Fruit fly (Drosophila melanogaster): ENCODE measurements around the gene ATPsynepsilonL.

Gene ATPsynepsilonL

DNA sequence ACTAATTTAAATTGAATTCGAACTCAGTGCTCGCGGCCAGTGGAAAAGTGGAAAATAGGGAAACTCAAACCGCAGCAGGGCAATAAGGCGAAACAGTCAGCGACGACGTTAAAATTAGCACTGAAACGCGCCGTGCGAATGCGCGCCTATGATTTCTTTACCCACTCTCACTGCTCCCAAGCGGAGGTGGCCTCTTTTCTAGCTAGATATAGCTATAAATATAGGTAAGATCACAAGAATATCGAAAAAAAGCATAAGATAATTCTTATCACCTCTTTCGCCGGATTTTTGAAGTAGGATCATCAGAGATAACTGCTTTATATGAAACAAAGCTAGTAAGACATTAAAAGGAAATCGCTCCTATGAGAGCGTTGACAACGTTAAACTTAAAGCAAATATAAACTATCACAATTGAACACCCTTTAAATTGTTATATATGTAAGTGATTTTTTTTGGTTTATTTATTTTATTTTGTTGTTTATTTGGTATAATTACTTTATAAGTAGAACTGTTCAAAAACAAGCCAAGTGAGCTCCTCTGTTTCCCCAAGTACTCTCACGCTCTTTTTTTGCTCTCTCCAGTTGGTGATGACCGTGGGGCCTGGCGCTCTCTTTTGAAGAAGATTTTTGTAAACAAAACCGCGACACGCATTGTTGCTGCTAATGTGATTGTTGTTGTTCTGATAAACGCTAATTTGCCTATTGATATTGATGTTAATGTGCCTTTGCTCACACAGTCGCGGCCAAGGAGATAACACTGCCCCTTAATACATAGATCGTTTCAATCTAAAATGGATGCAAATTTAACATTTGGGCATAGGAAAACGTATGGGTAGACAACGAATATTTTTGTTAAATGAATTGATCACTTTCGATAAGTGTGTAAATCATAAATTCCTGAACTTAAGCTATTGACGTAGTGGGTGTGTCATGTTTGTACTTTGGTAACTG is 18.4 kb downstream of the ATPsynepsilonL start, which contains the start of gene tws (continued):
- TF ChIP-seq CG6792 (GFP tag; optimal IDR thresholded peaks at IDR 0.05) = peak; percentile 6
- no peak for TF ChIP-seq Blimp-1 (GFP tag; optimal IDR thresholded peaks at IDR 0.05)
- no peak for TF ChIP-seq CG11294 (GFP tag; IDR thresholded peaks at IDR 0.05)
- TF ChIP-seq CG6808 (GFP tag; optimal IDR thresholded peaks at IDR 0.05) = peak; percentile 74
- TF ChIP-seq cyc (GFP tag; optimal IDR thresholded peaks at IDR 0.05) = peak; percentile 2
- TF ChIP-seq CG9139 (GFP tag; optimal IDR thresholded peaks at IDR 0.05) = no peak
- peak; percentile 52 for TF ChIP-seq esn (GFP tag; optimal IDR thresholded peaks at IDR 0.05)
- TF ChIP-seq OdsH (GFP tag; optimal IDR thresholded peaks at IDR 0.05) = peak; percentile 40
- no peak for TF ChIP-seq Sox15 (GFP tag; optimal IDR thresholded peaks at IDR 0.05)
- TF ChIP-seq CG6276 (GFP tag; optimal IDR thresholded peaks at IDR 0.05) = peak; percentile 22
- peak; percentile 43 for TF ChIP-seq CG16779 (tag; optimal IDR thresholded peaks at IDR 0.05)
- peak; percentile 52 for TF ChIP-seq acj6 (GFP tag; optimal IDR thresholded peaks at IDR 0.05)
- TF ChIP-seq salr (GFP tag; optimal IDR thresholded peaks at IDR 0.05) = peak in 1 of 2 experiments; percentile 37
- peak; percentile 31 for TF ChIP-seq CG34406 (GFP tag; optimal IDR thresholded peaks at IDR 0.05)

- TF ChIP-seq fd85E (GFP tag; optimal IDR thresholded peaks at IDR 0.05) = no peak
- TF ChIP-seq dac (GFP tag; optimal IDR thresholded peaks at IDR 0.05) = no peak
- no peak for TF ChIP-seq Eip75B (GFP tag; optimal IDR thresholded peaks at IDR 0.05)
- no peak for TF ChIP-seq dsx (GFP tag; optimal IDR thresholded peaks at IDR 0.05; ENCODE audit: poor library complexity, severe bottlenecking)
Measured at dm6 chr3R:10142770-10143169, 21.2 kb downstream of the ATPsynepsilonL start, which contains the start of gene CG42759. Gene CG42759, plus strand, starts transcription at chr3R:10143070.

DNA sequence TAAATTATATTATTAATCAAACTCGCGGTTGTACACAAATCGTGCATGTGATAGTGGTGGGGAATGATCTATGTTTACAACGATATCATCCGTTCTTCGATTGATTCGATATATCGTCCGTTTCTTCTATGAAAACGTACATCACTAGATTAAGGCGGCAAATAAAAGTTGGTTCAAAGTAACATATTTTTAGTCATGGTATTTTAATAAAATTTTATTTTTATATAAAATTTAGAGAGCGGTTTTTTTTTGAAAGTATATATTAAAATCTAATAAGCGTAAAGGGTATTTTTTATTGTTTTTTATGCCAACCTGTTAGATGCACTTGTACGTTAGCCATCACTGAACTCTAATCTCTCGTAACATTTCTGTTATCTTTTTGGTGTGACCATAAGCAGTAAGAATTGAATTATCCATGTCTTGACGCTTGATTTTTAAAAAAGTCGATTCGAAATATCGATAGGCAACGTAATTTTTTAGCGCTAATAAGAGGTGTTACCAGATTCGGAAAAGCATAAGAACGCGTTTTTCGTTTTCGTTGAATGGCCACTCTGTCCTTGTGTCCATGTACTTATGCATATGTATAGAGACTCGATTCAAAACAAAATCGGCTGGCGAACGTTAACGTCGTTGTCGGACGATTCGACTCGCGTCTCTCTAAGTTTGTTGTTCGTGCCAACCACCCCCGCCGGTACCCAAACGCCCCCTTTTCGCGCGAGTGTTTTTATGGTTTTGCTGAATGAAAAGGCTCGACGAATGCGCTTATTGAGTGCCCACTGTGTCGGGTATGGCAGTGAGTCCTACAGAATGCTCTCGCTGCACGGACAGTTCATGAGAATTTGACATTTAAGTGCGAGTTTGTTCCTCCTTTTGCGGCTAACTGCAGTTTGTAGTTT is 22.8 kb downstream of the ATPsynepsilonL start, which contains the start of the genes TAF1B and Invadolysin:
Gene TAF1B (minus strand): TSS at position 82 of the 896 bp plus-strand sequence.
Gene Invadolysin (plus strand): TSS at position 566 of the 896 bp plus-strand sequence.
- peak; percentile 13 for TF ChIP-seq fkh (GFP tag; optimal IDR thresholded peaks at IDR 0.05)
- peak; percentile 54 for TF ChIP-seq CG3919 (GFP tag; optimal IDR thresholded peaks at IDR 0.05)
- no peak for TF ChIP-seq spab (GFP tag; optimal IDR thresholded peaks at IDR 0.05)
- TF ChIP-seq Ets21C (GFP tag; optimal IDR thresholded peaks at IDR 0.05) = peak; percentile 40
- TF ChIP-seq CG11762 (GFP tag; optimal IDR thresholded peaks at IDR 0.05; ENCODE audit: insufficient read depth) = no peak
- TF ChIP-seq CG15336 (GFP tag; IDR thresholded peaks at IDR 0.05) = no peak
- TF ChIP-seq achi (GFP tag; optimal IDR thresholded peaks at IDR 0.05) = peak; percentile 10
- no peak for TF ChIP-seq CG6792 (GFP tag; optimal IDR thresholded peaks at IDR 0.05)
- peak; percentile 49 for TF ChIP-seq net (GFP tag; optimal IDR thresholded peaks at IDR 0.05)
- TF ChIP-seq CG34406 (GFP tag; optimal IDR thresholded peaks at IDR 0.05) = peak; percentile 34
- TF ChIP-seq svp (GFP tag) = peak; percentile 66
- peak; percentile 21; the same call in 1 of the 3 replicates for TF ChIP-seq CG6163 (GFP tag; IDR thresholded peaks at IDR 0.05)
- TF ChIP-seq eg (GFP tag; IDR thresholded peaks at IDR 0.05) = peak; percentile 19; the same call in 1 of the 3 replicates
- TF ChIP-seq Eip75B (GFP tag; optimal IDR thresholded peaks at IDR 0.05) = peak; percentile 43
- peak; percentile 48 for TF ChIP-seq CG31627 (GFP tag; optimal IDR thresholded peaks at IDR 0.05)
- peak; percentile 23 for TF ChIP-seq CG8319 (GFP tag; optimal IDR thresholded peaks at IDR 0.05)
- peak; percentile 31 to 41 for TF ChIP-seq ss (GFP tag; optimal IDR thresholded peaks at IDR 0.05)
- TF ChIP-seq cyc (GFP tag; optimal IDR thresholded peaks at IDR 0.05) = peak; percentile 43
- TF ChIP-seq esn (GFP tag; optimal IDR thresholded peaks at IDR 0.05) = peak; percentile 54
- no peak for TF ChIP-seq salr (GFP tag; optimal IDR thresholded peaks at IDR 0.05)
- TF ChIP-seq Smox (GFP tag; optimal IDR thresholded peaks at IDR 0.05) = peak; percentile 61
- TF ChIP-seq Hr38 (GFP tag; optimal IDR thresholded peaks at IDR 0.05) = no peak
- TF ChIP-seq OdsH (GFP tag; optimal IDR thresholded peaks at IDR 0.05) = peak; percentile 61
- TF ChIP-seq CG8119 (GFP tag; IDR thresholded peaks at IDR 0.05) = 0 out of 3 replicates have a peak, but pooled peaks have one; percentile 28
- peak; percentile 42 for TF ChIP-seq Hr4 (GFP tag; optimal IDR thresholded peaks at IDR 0.05)
- peak; percentile 76 for TF ChIP-seq dsx (GFP tag; optimal IDR thresholded peaks at IDR 0.05; ENCODE audit: poor library complexity, severe bottlenecking)
- TF ChIP-seq CG16779 (tag; optimal IDR thresholded peaks at IDR 0.05) = peak; percentile 19
- TF ChIP-seq CG11902 (GFP tag; optimal IDR thresholded peaks at IDR 0.05) = no peak
- TF ChIP-seq Blimp-1 (GFP tag; optimal IDR thresholded peaks at IDR 0.05) = no peak
- no peak for TF ChIP-seq CG3032 (tag; optimal IDR thresholded peaks at IDR 0.05)
- TF ChIP-seq topi (GFP tag; optimal IDR thresholded peaks at IDR 0.05) = peak; percentile 53
- peak; percentile 27 for TF ChIP-seq pdm3 (GFP tag; optimal IDR thresholded peaks at IDR 0.05)
- peak; percentile 41 for TF ChIP-seq Hr39 (GFP tag; optimal IDR thresholded peaks at IDR 0.05)
- peak; percentile 65 for TF ChIP-seq acj6 (GFP tag; optimal IDR thresholded peaks at IDR 0.05)
